Worm (Caenorhabditis elegans): ENCODE results near the gene paa-1.
A peak's percentile ranks its signal among the peaks of the same experiment; 100 is the strongest.

paa-1 gene

ce11 chrIII:5498973-5499372 lies 48.4 kb downstream of the paa-1 start, which contains the start of gene R02F2.9:
Gene R02F2.9 (plus strand): TSS chrIII:5499190.
- TF ChIP-seq fos-1 (tag; optimal IDR thresholded peaks at IDR 0.05) (peak; percentile 4), F13H6.1 (tag; optimal IDR thresholded peaks at IDR 0.05) (no peak), nhr-77 (tag; optimal IDR thresholded peaks at IDR 0.05) (no peak), ztf-11 (tag; optimal IDR thresholded peaks at IDR 0.05) (no peak), R02D3.7 (tag; optimal IDR thresholded peaks at IDR 0.05) (peak; percentile 92), egl-27 (tag; optimal IDR thresholded peaks at IDR 0.05) (no peak), skn-1 (tag; optimal IDR thresholded peaks at IDR 0.05) (no peak), peb-1 (tag; optimal IDR thresholded peaks at IDR 0.05) (no peak), snpc-4 (tag; optimal IDR thresholded peaks at IDR 0.05) (no peak), ztf-1 (GFP tag; conservative IDR thresholded peaks at IDR 0.05) (no peak), nhr-23 (tag; optimal IDR thresholded peaks at IDR 0.05) (no peak), Y55F3AM.14 (GFP tag; optimal IDR thresholded peaks at IDR 0.05) (no peak), unc-62 (GFP tag; optimal IDR thresholded peaks at IDR 0.05) (no peak), lin-11 (tag; optimal IDR thresholded peaks at IDR 0.05) (no peak), C34F6.9 (tag; optimal IDR thresholded peaks at IDR 0.05) (peak; percentile 70), elt-1 (tag; optimal IDR thresholded peaks at IDR 0.05) (no peak), nhr-11 (tag; optimal IDR thresholded peaks at IDR 0.05) (no peak), dmd-4 (tag; optimal IDR thresholded peaks at IDR 0.05) (no peak), crh-2 (tag; optimal IDR thresholded peaks at IDR 0.05) (peak; percentile 41), nhr-21 (tag; optimal IDR thresholded peaks at IDR 0.05) (peak; percentile 15), sem-4 (tag; optimal IDR thresholded peaks at IDR 0.05) (no peak), sma-9 (GFP tag; optimal IDR thresholded peaks at IDR 0.05) (peak; percentile 32), sma-9 (tag; optimal IDR thresholded peaks at IDR 0.05) (no peak), mdl-1 (tag; optimal IDR thresholded peaks at IDR 0.05) (no peak), nhr-237 (tag; optimal IDR thresholded peaks at IDR 0.05) (no peak), nhr-129 (tag; optimal IDR thresholded peaks at IDR 0.05) (no peak), unc-55 (GFP tag; optimal IDR thresholded peaks at IDR 0.05) (peak; percentile 82), ztf-4 (tag; optimal IDR thresholded peaks at IDR 0.05) (no peak), lin-39 (tag; optimal IDR thresholded peaks at IDR 0.05) (no peak), sma-3 (GFP tag; optimal IDR thresholded peaks at IDR 0.05) (peak; percentile 47), ama-1 (optimal IDR thresholded peaks at IDR 0.05) (no peak), alr-1 (tag; optimal IDR thresholded peaks at IDR 0.05) (no peak), nhr-12 (tag; optimal IDR thresholded peaks at IDR 0.05) (no peak), nhr-6 (tag; optimal IDR thresholded peaks at IDR 0.05) (no peak), blmp-1 (tag; optimal IDR thresholded peaks at IDR 0.05; ENCODE audit: insufficient read depth) (no peak), nhr-25 (tag; optimal IDR thresholded peaks at IDR 0.05) (no peak), elt-3 (tag; optimal IDR thresholded peaks at IDR 0.05) (no peak), mab-5 (tag; optimal IDR thresholded peaks at IDR 0.05) (no peak), ceh-16 (tag; optimal IDR thresholded peaks at IDR 0.05) (no peak), aly-2 (tag; optimal IDR thresholded peaks at IDR 0.05) (no peak), mbf-1 (tag; optimal IDR thresholded peaks at IDR 0.05) (no peak), ceh-82 (tag; optimal IDR thresholded peaks at IDR 0.05) (no peak), unc-39 (tag; optimal IDR thresholded peaks at IDR 0.05) (no peak), nhr-10 (tag; optimal IDR thresholded peaks at IDR 0.05) (no peak), lsy-2 (tag; optimal IDR thresholded peaks at IDR 0.05) (peak in 1 of 2 experiments; percentile 47), ZK546.5 (tag; optimal IDR thresholded peaks at IDR 0.05) (no peak), gmeb-1 (tag; optimal IDR thresholded peaks at IDR 0.05) (peak; percentile 95), zag-1 (tag; optimal IDR thresholded peaks at IDR 0.05) (no peak), lin-13 (GFP tag; optimal IDR thresholded peaks at IDR 0.05) (no peak)

All from whole organism, L2 larva.